Fruit fly (Drosophila melanogaster) Kc167 (cell line): Measurements from ENCODE around the gene Dsp1.

Experiments used
- Myc ChIP-seq: fragments of >200 bp; optimal IDR thresholded peaks from 2 replicates; lab custom pipeline; 2017; ENCODE audit warnings: missing external identifiers
- Sin3A ChIP-seq: fragments of >200 bp; optimal IDR thresholded peaks from 2 replicates; lab custom pipeline; 2018; ENCODE audit warnings: missing external identifiers
- h ChIP-seq: fragments of >200 bp; optimal IDR thresholded peaks from 3 replicates; lab custom pipeline; 2018; ENCODE audit warnings: missing external identifiers
- insv ChIP-seq: fragments of >200 bp; optimal IDR thresholded peaks from 3 replicates; lab custom pipeline; 2018; ENCODE audit warnings: missing external identifiers
- psq ChIP-seq: fragments of >200 bp; optimal IDR thresholded peaks from 2 replicates; lab custom pipeline; 2017; ENCODE audit warnings: missing external identifiers
- ttk ChIP-seq: sonication (Bioruptor generic); optimal IDR thresholded peaks from 2 replicates; lab custom pipeline; 2017; ENCODE audit warnings: missing external identifiers

DNA sequence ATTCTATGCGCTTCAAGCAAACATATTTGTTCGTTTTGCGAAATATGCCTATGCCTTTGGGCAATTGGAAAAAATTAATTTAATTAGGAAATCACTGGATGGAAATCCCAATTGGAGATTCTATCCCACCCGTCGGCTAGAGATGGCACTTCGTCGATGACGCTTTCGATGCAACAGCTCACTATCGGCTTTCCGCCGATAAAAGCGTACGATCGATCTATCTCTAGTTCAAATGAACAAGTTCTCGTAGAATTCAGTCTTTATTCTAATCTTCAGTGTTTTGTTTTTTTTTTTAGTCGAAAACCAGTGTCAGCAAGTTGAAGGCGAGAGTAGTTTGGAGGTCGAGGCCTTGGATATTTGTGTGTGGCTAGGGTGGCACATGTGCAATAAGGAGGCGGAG lies 10.3 kb upstream of the Dsp1 start, which contains the start of the genes CG9917 and CG32579:
- TF ChIP-seq psq (lab: Kevin White, UChicago): no peak
- no peak for TF ChIP-seq ttk (lab: Kevin White, UChicago)
- no peak for TF ChIP-seq Sin3A (lab: Kevin White, UChicago)
- no peak for TF ChIP-seq insv
- TF ChIP-seq h (lab: Kevin White, UChicago): no peak
- no peak for TF ChIP-seq Myc
